Worm (Caenorhabditis elegans): Measurements from ENCODE around the gene ltd-1.

DNA sequence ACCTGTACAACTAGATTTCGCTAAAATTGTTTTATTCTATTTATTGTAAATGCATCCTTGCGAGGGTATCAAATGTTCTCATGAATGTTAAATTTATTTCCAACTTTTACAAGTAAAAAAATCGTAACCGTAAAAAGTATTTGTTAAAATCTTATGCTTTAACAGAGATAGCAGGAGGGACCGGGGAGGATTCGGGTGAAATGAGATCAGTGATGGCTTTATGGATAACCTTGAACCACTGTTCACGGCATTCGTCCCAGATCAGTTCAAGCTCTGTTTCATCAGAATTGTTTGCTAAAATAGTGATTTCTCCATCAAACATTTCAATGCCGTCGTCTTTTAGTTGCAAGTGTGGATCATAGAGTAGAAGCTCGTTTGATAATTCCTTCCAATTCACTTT lies 48.6 kb upstream of the ltd-1 start:
- TF ChIP-seq rnt-1 (tag; optimal IDR thresholded peaks at IDR 0.05) (no peak), hlh-30 (tag; optimal IDR thresholded peaks at IDR 0.05; ENCODE audit: insufficient read depth) (no peak), ceh-9 (tag; optimal IDR thresholded peaks at IDR 0.05) (no peak), nhr-11 (tag; optimal IDR thresholded peaks at IDR 0.05) (no peak), fax-1 (tag; optimal IDR thresholded peaks at IDR 0.05) (no peak), C08G9.2 (tag; optimal IDR thresholded peaks at IDR 0.05) (no peak), dmd-4 (tag; optimal IDR thresholded peaks at IDR 0.05; ENCODE audit: borderline replicate concordance) (no peak), T23F11.4 (GFP tag; optimal IDR thresholded peaks at IDR 0.05) (no peak), ceh-31 (tag; optimal IDR thresholded peaks at IDR 0.05) (no peak), K02D7.2 (tag; optimal IDR thresholded peaks at IDR 0.05) (no peak), pha-2 (tag; optimal IDR thresholded peaks at IDR 0.05) (no peak), ceh-14 (tag; optimal IDR thresholded peaks at IDR 0.05) (no peak), ama-1 (optimal IDR thresholded peaks at IDR 0.05) (no peak), Y22D7AL.16 (tag; optimal IDR thresholded peaks at IDR 0.05) (no peak)
